Worm (Caenorhabditis elegans): ENCODE measurements around the gene spd-3.

spd-3 gene

DNA sequence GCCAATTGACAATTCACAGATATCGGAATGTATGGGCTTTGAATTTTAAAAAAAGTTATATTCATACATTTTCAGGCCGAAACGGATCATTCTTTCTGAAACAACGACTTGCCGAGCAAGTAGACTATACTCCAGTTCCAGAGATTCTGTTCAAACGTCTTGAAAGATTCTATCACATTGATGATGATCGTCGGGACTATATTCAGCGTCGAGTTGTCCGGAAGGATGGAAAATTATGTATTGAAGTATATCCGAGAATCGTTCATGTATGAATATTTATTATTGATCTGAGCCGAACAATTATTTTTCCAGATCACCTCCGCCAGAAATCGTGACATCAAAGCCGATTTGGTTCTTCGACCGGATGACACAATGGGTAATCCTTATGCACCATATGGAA, 4.9 kb upstream of the spd-3 start:
- no peak for TF ChIP-seq ztf-23 (GFP tag; IDR thresholded peaks at IDR 0.05)
- no peak for TF ChIP-seq tab-1 (GFP tag; IDR thresholded peaks at IDR 0.05)
- TF ChIP-seq flt-1 (GFP tag; IDR thresholded peaks at IDR 0.05): no peak
- no peak for TF ChIP-seq klf-2 (GFP tag; conservative IDR thresholded peaks at IDR 0.05)
- TF ChIP-seq ref-1 (GFP tag; conservative IDR thresholded peaks at IDR 0.05): no peak
- no peak for TF ChIP-seq med-1 (GFP tag; optimal IDR thresholded peaks at IDR 0.05; ENCODE audit: insufficient read depth)
- TF ChIP-seq T22C8.4 (GFP tag; IDR thresholded peaks at IDR 0.05): no peak
- no peak for TF ChIP-seq ztf-29 (GFP tag; IDR thresholded peaks at IDR 0.05)
- no peak for TF ChIP-seq cog-1 (tag; optimal IDR thresholded peaks at IDR 0.05)

DNA sequence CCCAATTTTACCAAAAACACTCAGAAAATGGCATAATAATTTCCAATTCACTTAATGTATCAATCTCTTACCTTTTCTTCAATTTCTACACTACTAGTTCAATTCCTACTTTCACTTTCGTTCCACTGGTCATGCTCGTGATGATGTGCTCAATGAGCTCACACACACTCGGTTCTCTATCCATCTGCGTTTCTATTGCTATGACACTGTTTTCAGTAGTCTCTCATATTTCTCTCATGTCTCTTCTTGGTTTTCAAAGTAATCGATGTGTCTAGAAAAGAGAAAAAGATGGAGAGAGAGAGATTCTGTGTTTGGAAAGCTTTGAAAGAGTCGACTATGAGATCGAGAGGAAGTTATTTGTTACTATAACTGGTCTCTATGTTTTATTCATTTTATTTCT, 4.7 kb downstream of the spd-3 start:
- TF ChIP-seq med-1 (GFP tag; optimal IDR thresholded peaks at IDR 0.05; ENCODE audit: insufficient read depth): no peak
- TF ChIP-seq ref-1 (GFP tag; conservative IDR thresholded peaks at IDR 0.05): no peak
- TF ChIP-seq ztf-23 (GFP tag; IDR thresholded peaks at IDR 0.05): no peak
- TF ChIP-seq T22C8.4 (GFP tag; IDR thresholded peaks at IDR 0.05): no peak

DNA sequence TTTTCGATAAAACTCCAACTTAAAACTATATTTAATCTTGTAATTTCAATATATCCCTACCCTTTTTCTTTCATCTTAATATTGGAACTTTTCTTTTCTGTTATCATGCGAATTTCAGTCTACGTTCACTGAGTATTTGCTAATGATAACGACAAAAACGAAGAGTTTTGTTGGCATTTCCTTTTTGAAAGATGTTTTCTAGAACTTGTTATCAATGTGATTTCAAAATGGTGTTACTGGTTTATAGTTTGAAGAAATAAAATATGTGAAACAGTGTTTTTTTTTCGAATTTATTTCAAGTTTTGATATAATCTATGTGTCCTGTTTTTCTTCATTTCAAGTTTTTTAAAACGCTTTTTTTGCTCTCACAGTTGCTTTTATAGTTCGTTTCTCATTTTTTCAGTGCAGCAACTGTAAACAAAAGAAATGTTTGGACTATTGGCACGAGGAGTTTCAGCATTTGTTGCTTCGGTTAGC, 7.9 kb downstream of the spd-3 start, which contains the start of gene anat-1:
Gene anat-1, plus strand, starts transcription at position 427 of the 477 bp plus-strand sequence.
- TF ChIP-seq ztf-29 (GFP tag; IDR thresholded peaks at IDR 0.05): no peak
- TF ChIP-seq flt-1 (GFP tag; IDR thresholded peaks at IDR 0.05): no peak
- TF ChIP-seq ref-1 (GFP tag; conservative IDR thresholded peaks at IDR 0.05): no peak
- no peak for TF ChIP-seq cog-1 (tag; optimal IDR thresholded peaks at IDR 0.05)
- no peak for TF ChIP-seq klf-2 (GFP tag; conservative IDR thresholded peaks at IDR 0.05)
- TF ChIP-seq tab-1 (GFP tag; IDR thresholded peaks at IDR 0.05): no peak
- no peak for TF ChIP-seq med-1 (GFP tag; optimal IDR thresholded peaks at IDR 0.05; ENCODE audit: insufficient read depth)
- no peak for TF ChIP-seq T22C8.4 (GFP tag; IDR thresholded peaks at IDR 0.05)
- no peak for TF ChIP-seq ztf-23 (GFP tag; IDR thresholded peaks at IDR 0.05)

DNA sequence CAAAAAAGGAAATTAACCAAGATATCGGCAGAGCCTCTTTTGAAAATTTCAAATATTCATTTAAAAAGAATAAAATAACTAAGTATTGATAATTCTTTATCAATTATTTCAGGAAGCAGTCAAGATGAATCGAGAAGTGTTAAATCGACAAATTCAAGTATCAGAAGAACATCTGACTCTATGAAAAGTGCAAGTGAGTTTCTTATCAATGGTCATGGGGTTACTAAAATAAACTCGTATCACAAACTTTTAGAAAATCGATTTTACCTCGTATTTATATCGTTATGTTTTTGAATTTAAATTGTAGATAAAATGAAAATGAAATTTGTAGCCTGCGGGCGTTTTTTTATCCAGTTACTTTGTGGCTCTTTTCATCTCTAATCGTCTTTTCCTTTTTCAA, 9.0 kb downstream of the spd-3 start:
- TF ChIP-seq ztf-23 (GFP tag; IDR thresholded peaks at IDR 0.05): no peak
- no peak for TF ChIP-seq klf-2 (GFP tag; conservative IDR thresholded peaks at IDR 0.05)
- no peak for TF ChIP-seq tab-1 (GFP tag; IDR thresholded peaks at IDR 0.05)
- TF ChIP-seq T22C8.4 (GFP tag; IDR thresholded peaks at IDR 0.05): no peak
- no peak for TF ChIP-seq ref-1 (GFP tag; conservative IDR thresholded peaks at IDR 0.05)
- TF ChIP-seq cog-1 (tag; optimal IDR thresholded peaks at IDR 0.05): no peak
- no peak for TF ChIP-seq flt-1 (GFP tag; IDR thresholded peaks at IDR 0.05)
- no peak for TF ChIP-seq med-1 (GFP tag; optimal IDR thresholded peaks at IDR 0.05; ENCODE audit: insufficient read depth)
- TF ChIP-seq ztf-29 (GFP tag; IDR thresholded peaks at IDR 0.05): no peak

DNA sequence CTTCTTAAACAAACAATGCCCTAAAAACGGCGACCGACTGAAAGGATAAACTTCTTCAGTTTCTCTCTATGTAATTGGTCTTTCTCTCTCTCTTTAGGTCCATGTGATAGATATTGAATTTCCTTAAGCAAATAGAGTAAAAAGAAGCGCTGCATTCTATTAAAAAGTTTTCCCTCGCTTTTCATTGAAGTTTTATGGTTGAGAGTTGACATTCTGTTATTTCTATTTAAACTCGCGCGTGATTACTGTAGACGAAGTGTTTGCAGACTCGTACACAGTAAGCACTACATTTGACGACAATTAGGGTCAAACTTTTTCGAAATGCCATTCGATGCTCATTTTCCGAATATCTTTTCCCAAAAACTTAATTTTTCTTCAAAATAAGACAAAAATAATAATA, 14.6 kb downstream of the spd-3 start:
- no peak for TF ChIP-seq ztf-29 (GFP tag; IDR thresholded peaks at IDR 0.05)
- TF ChIP-seq cog-1 (tag; optimal IDR thresholded peaks at IDR 0.05): no peak
- no peak for TF ChIP-seq ztf-23 (GFP tag; IDR thresholded peaks at IDR 0.05)

DNA sequence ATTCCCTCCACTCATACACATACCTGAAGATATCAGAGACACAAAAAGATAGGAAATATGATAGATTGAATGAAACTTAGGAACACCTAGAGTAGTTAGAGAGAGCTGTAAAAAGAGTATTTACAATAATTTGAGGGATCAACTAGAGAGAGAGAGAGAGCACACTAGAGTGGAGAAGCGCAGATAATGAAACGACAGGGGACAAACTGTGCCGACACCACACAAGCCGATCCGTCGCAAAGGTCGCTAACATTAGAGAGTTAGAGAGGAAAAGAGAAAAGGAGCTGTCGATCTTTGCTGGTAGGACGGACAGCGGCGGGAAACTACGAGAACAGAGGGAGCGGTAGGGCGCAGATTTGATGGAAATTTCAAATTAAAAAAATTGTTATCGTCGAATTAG, 22.6 kb downstream of the spd-3 start, which contains the start of gene dyci-1:
Gene dyci-1, minus strand, starts transcription at position 122 of the 400 bp plus-strand sequence.
- no peak for TF ChIP-seq ref-1 (GFP tag; conservative IDR thresholded peaks at IDR 0.05)
- TF ChIP-seq T22C8.4 (GFP tag; IDR thresholded peaks at IDR 0.05): no peak
- TF ChIP-seq klf-2 (GFP tag; conservative IDR thresholded peaks at IDR 0.05): no peak
- TF ChIP-seq ztf-29 (GFP tag; IDR thresholded peaks at IDR 0.05): no peak
- TF ChIP-seq cog-1 (tag; optimal IDR thresholded peaks at IDR 0.05): no peak
- no peak for TF ChIP-seq ztf-23 (GFP tag; IDR thresholded peaks at IDR 0.05)
- no peak for TF ChIP-seq med-1 (GFP tag; optimal IDR thresholded peaks at IDR 0.05; ENCODE audit: insufficient read depth)
- no peak for TF ChIP-seq tab-1 (GFP tag; IDR thresholded peaks at IDR 0.05)
- TF ChIP-seq flt-1 (GFP tag; IDR thresholded peaks at IDR 0.05): no peak

DNA sequence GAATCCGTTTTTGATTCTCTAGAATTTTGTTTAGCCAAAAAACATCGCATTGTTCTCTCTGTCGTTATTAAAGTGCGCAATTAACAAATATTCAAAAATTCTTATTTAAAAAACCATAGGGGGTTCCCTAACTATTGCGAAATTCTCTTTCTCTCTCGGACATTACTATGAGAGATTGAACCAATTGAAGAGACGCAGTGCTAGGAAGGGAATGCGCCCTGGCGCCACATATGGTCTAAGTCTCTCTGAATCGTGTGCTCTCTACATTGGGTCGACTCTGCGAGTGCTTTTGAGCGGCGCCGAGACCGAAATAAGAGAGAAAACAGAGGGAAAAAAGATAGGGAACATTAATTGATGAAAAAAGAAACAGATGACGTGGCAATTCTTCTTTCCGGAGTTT, 23.4 kb downstream of the spd-3 start:
- no peak for TF ChIP-seq ztf-29 (GFP tag; IDR thresholded peaks at IDR 0.05)

DNA sequence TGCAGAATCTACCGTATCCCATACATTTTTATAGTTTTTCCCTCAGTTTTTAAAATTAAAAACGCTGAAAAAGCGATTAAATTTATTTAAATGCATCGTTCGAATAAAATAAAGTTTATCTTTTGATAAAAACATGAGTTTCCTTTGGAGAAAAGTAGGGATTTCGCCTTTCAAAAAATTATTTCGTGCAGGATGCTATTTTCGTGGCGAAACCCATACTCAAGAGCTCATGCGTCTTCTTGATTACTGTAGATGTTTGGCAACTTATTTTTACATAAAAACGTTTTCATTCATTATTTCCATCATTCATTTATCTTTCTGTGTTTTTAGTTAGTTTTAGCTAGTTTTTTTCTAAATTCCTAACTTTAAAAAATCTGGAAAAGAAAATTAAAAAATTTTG, 27.4 kb downstream of the spd-3 start:
- TF ChIP-seq flt-1 (GFP tag; IDR thresholded peaks at IDR 0.05) (no peak), T22C8.4 (GFP tag; IDR thresholded peaks at IDR 0.05) (no peak), cog-1 (tag; optimal IDR thresholded peaks at IDR 0.05) (no peak), tab-1 (GFP tag; IDR thresholded peaks at IDR 0.05) (no peak), med-1 (GFP tag; optimal IDR thresholded peaks at IDR 0.05; ENCODE audit: insufficient read depth) (no peak), ref-1 (GFP tag; conservative IDR thresholded peaks at IDR 0.05) (no peak), ztf-23 (GFP tag; IDR thresholded peaks at IDR 0.05) (no peak), klf-2 (GFP tag; conservative IDR thresholded peaks at IDR 0.05) (no peak), ztf-29 (GFP tag; IDR thresholded peaks at IDR 0.05) (no peak)

DNA sequence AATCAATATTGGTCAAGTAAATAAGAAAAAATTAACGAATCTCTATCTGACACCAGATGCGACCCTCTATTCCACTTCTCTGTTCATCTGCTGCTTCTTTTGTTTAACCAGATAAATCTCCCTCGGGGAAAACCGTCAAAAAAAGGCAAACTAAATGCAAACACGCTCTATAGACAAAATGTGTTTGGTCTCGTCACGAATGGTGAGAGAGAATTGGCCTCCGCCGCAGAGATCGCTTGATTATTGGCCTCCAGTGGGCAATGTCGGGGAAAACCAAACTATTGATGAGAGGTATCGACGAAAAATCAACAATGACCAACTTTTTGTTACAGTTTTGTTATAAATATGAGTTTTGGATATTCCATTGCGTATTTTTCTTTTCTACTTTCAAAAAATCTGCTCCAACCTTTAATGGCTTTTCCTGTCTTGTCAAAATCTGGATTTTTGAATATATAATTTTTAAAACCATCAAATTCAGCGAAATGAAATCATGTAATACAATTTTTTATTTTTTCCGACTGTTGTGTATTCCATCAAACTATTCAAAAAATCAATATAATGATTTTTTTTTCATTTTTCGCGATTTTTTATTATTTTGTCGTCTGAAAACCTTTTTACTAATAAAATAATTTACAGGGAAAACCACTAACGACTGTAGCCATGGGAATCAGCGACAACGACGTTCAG, 28.1 kb downstream of the spd-3 start, which contains the start of the genes C17H12.2 and vha-8:
Gene C17H12.2, minus strand, starts transcription at position 51 of the 687 bp plus-strand sequence.
Gene vha-8, plus strand, starts transcription at position 637 of the 687 bp plus-strand sequence.
- TF ChIP-seq ztf-23 (GFP tag; IDR thresholded peaks at IDR 0.05) (no peak), cog-1 (tag; optimal IDR thresholded peaks at IDR 0.05) (peak; percentile 84)

DNA sequence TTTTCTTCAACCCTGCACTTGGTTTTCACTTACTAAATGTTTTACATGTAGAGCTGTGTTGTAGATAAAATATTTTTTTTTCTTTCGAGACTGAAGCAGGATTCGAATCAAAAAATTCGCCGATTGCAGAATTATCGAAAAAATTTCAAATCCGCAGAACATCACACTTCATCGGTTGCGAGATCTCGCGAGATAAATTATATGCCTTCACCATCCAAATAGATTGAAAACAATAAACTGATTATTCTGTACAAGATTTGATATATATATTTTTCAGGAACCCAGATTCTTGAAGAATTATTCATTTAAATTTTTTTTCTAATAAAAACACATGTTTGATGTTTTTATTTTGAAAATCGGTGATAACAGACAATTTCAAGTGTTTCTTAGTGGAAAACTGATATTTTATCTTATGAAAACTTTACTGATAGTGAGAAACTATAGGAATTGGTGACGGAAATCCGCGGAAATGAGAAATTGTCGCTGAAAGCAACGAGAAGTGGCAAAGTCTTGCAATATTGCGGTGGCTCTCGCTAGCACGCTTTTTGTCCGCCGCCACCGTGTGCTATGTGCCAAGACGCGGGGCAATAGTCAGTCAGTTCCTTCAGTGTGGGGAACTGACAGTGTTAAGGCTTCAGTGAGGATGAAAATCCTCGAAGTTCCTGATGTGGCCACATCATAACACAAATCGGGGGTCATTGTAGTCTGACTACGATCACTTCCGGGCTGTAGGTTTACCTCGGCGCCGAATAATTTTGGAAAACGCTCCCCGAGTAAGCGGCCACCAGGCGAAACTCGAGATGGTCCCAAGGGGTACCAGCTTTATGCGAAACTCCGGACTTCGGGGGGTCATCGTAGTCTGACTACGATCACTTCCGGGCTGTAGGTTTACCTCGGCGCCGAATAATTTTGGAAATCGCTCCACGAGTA, 30.1 kb downstream of the spd-3 start:
- TF ChIP-seq med-1 (GFP tag; optimal IDR thresholded peaks at IDR 0.05; ENCODE audit: insufficient read depth) (no peak), ztf-29 (GFP tag; IDR thresholded peaks at IDR 0.05) (no peak), klf-2 (GFP tag; conservative IDR thresholded peaks at IDR 0.05) (no peak), tab-1 (GFP tag; IDR thresholded peaks at IDR 0.05) (no peak), flt-1 (GFP tag; IDR thresholded peaks at IDR 0.05) (no peak), ref-1 (GFP tag; conservative IDR thresholded peaks at IDR 0.05) (no peak), cog-1 (tag; optimal IDR thresholded peaks at IDR 0.05) (no peak), T22C8.4 (GFP tag; IDR thresholded peaks at IDR 0.05) (no peak), ztf-23 (GFP tag; IDR thresholded peaks at IDR 0.05) (no peak)
